Worm (Caenorhabditis elegans): ENCODE data around the gene F07A11.5.

F07A11.5 gene

ce11 chrII:11619171-11619570, 7.1 kb downstream of the F07A11.5 start (continued):
- TF ChIP-seq ccch-3 (GFP tag; optimal IDR thresholded peaks at IDR 0.05) (no peak), snpc-4 (GFP tag; optimal IDR thresholded peaks at IDR 0.05) (no peak), snpc-4 (tag; optimal IDR thresholded peaks at IDR 0.05) (peak in 1 of 4 experiments; percentile 0), lin-54 (GFP tag; optimal IDR thresholded peaks at IDR 0.05) (no peak), cebp-1 (GFP tag; IDR thresholded peaks at IDR 0.05) (no peak), cebp-1 (tag; optimal IDR thresholded peaks at IDR 0.05) (peak; percentile 62), unc-130 (GFP tag; optimal IDR thresholded peaks at IDR 0.05) (no peak), egl-44 (GFP tag; IDR thresholded peaks at IDR 0.05) (0 out of 2 replicates have a peak, but pooled peaks have one; percentile 49), dox-1 (GFP tag; IDR thresholded peaks at IDR 0.05) (peak; percentile 34; the same call in 1 of the 2 replicates), hmg-1.2 (GFP tag; IDR thresholded peaks at IDR 0.05) (peak; percentile 57; the same call in 1 of the 2 replicates), ztf-26 (tag; optimal IDR thresholded peaks at IDR 0.05) (no peak), ceh-91 (GFP tag; IDR thresholded peaks at IDR 0.05) (no peak), Y67H2A.10 (GFP tag; conservative IDR thresholded peaks at IDR 0.05) (no peak)

ce11 chrII:11619895-11620439, 7.9 kb downstream of the F07A11.5 start:
- TF ChIP-seq ceh-40 (GFP tag; IDR thresholded peaks at IDR 0.05) (no peak), him-1 (tag; optimal IDR thresholded peaks at IDR 0.05) (no peak), mxl-1 (tag; optimal IDR thresholded peaks at IDR 0.05) (peak; percentile 8), C17E4.6 (GFP tag; IDR thresholded peaks at IDR 0.05) (no peak), mel-28 (tag; optimal IDR thresholded peaks at IDR 0.05; ENCODE audit: borderline replicate concordance) (no peak), attf-5 (GFP tag; optimal IDR thresholded peaks at IDR 0.05) (peak; percentile 87), F22D6.2 (tag; optimal IDR thresholded peaks at IDR 0.05) (peak; percentile 43), zfh-2 (GFP tag; conservative IDR thresholded peaks at IDR 0.05) (peak; percentile 100), Y79H2A.3 (GFP tag; conservative IDR thresholded peaks at IDR 0.05) (no peak), lin-35 (GFP tag; optimal IDR thresholded peaks at IDR 0.05) (peak in 1 of 3 experiments; percentile 36), K12H6.12 (tag; optimal IDR thresholded peaks at IDR 0.05) (peak; percentile 91), Y95B8A.8 (GFP tag; IDR thresholded peaks at IDR 0.05) (no peak), madf-10 (tag; optimal IDR thresholded peaks at IDR 0.05) (peak; percentile 98), cebp-2 (GFP tag; IDR thresholded peaks at IDR 0.05) (no peak), efl-1 (GFP tag; optimal IDR thresholded peaks at IDR 0.05) (no peak), madf-8 (GFP tag; conservative IDR thresholded peaks at IDR 0.05) (no peak), unc-62 (GFP tag; optimal IDR thresholded peaks at IDR 0.05) (no peak), ztf-22 (GFP tag; optimal IDR thresholded peaks at IDR 0.05) (peak; percentile 63), cebp-1 (GFP tag; IDR thresholded peaks at IDR 0.05) (peak; percentile 71), cebp-1 (tag; optimal IDR thresholded peaks at IDR 0.05) (peak; percentile 89), mes-4 (tag; optimal IDR thresholded peaks at IDR 0.05) (no peak), xnd-1 (tag; optimal IDR thresholded peaks at IDR 0.05) (no peak), nhr-27 (tag; optimal IDR thresholded peaks at IDR 0.05) (no peak), atf-7 (tag; optimal IDR thresholded peaks at IDR 0.05) (peak; percentile 90), chd-7 (tag; optimal IDR thresholded peaks at IDR 0.05) (peak; percentile 59), aptf-3 (GFP tag; IDR thresholded peaks at IDR 0.05) (no peak), ztf-26 (tag; optimal IDR thresholded peaks at IDR 0.05) (peak; percentile 88), ceh-79 (tag; optimal IDR thresholded peaks at IDR 0.05) (no peak), lin-40 (tag; optimal IDR thresholded peaks at IDR 0.05) (peak; percentile 86), ceh-100 (GFP tag; IDR thresholded peaks at IDR 0.05) (no peak; the same call in 1 of the 2 replicates), Y56A3A.18 (GFP tag; IDR thresholded peaks at IDR 0.05) (no peak), hlh-26 (GFP tag; conservative IDR thresholded peaks at IDR 0.05) (no peak), madf-6 (GFP tag; IDR thresholded peaks at IDR 0.05) (peak; percentile 29; the same call in 1 of the 2 replicates), snpc-3.4 (tag; optimal IDR thresholded peaks at IDR 0.05) (no peak), B0019.2 (GFP tag; conservative IDR thresholded peaks at IDR 0.05) (no peak), ztf-25 (GFP tag; IDR thresholded peaks at IDR 0.05) (no peak), dox-1 (GFP tag; IDR thresholded peaks at IDR 0.05) (peak; percentile 87), snpc-1.3 (tag; optimal IDR thresholded peaks at IDR 0.05; ENCODE audit: insufficient read depth) (no peak)

All from whole organism, young adult.